Fruit fly (Drosophila melanogaster) whole organism, embryonic: ENCODE measurements around the gene Tengl3.

ENCODE experiments used
- Atf6 ChIP-seq: fragments of 200-800 bp; sonication (Bioruptor generic); IDR thresholded peaks from 2 replicates; pipeline ENCODE4 v1.3.6; 2022; ENCODE audit warnings: missing biosample characterization, missing genetic modification characterization
- Awh ChIP-seq: fragments of 200-800 bp; sonication (Bioruptor generic); IDR thresholded peaks from 2 replicates; pipeline ENCODE4, ENCODE4 v1.3.6; 2022; ENCODE audit warnings: missing biosample characterization, missing genetic modification characterization
- BEAF-32 ChIP-seq: fragments of 200-800 bp; sonication (Bioruptor generic); optimal IDR thresholded peaks from 3 replicates; lab custom pipeline; 2017; ENCODE audit warnings: missing biosample characterization, missing genetic modification characterization, mild to moderate bottlenecking, moderate library complexity, missing genetic modification reagents
- Bteb2 ChIP-seq: fragments of 200-800 bp; sonication (Bioruptor generic); optimal IDR thresholded peaks from 2 replicates; lab custom pipeline; 2016; ENCODE audit warnings: missing biosample characterization, missing genetic modification characterization
- CG11560 ChIP-seq: fragments of 200-800 bp; sonication (Bioruptor generic); IDR thresholded peaks from 3 replicates; pipeline ENCODE4 v1.3.6; 2022; ENCODE audit warnings: missing biosample characterization, missing genetic modification characterization
- CG1233 ChIP-seq: fragments of 200-800 bp; sonication (Bioruptor generic); optimal IDR thresholded peaks from 4 replicates; lab custom pipeline; 2018; ENCODE audit warnings: missing biosample characterization, mild to moderate bottlenecking, missing genetic modification characterization
- CG13287 ChIP-seq: fragments of 200-800 bp; sonication (Bioruptor generic); IDR thresholded peaks from 2 replicates; pipeline ENCODE4 v1.3.6; 2022; ENCODE audit warnings: missing biosample characterization, missing genetic modification characterization; ENCODE audit not compliant: partially characterized antibody
- CG13775 ChIP-seq: fragments of 200-800 bp; sonication (Bioruptor generic); optimal IDR thresholded peaks from 3 replicates; lab custom pipeline; 2017; ENCODE audit warnings: missing biosample characterization, mild to moderate bottlenecking, missing genetic modification characterization
- CG14050 ChIP-seq: fragments of 200-800 bp; sonication (Bioruptor generic); IDR thresholded peaks from 3 replicates; pipeline ENCODE4 v1.3.6; 2022; ENCODE audit warnings: missing biosample characterization, missing genetic modification characterization
- CG14441 ChIP-seq: fragments of 200-800 bp; sonication (Bioruptor generic); IDR thresholded peaks from 2 replicates; pipeline ENCODE4 v1.3.6; 2022; ENCODE audit warnings: missing biosample characterization, missing genetic modification characterization
- CG17359 ChIP-seq: fragments of 200-800 bp; sonication (Bioruptor generic); optimal IDR thresholded peaks from 3 replicates; lab custom pipeline; 2018; ENCODE audit warnings: missing biosample characterization, mild to moderate bottlenecking, missing genetic modification characterization, moderate library complexity
- CG2129 ChIP-seq: fragments of 200-800 bp; sonication (Bioruptor generic); IDR thresholded peaks from 2 replicates; pipeline ENCODE4 v1.3.6; 2022; ENCODE audit warnings: missing biosample characterization, missing genetic modification characterization; ENCODE audit not compliant: partially characterized antibody
- CG4328 ChIP-seq: fragments of 200-800 bp; sonication (Bioruptor generic); optimal IDR thresholded peaks from 3 replicates; lab custom pipeline; 2017; ENCODE audit warnings: missing biosample characterization, missing genetic modification reagents, missing genetic modification characterization
- CG4820 ChIP-seq: fragments of 200-800 bp; sonication (Bioruptor generic); optimal IDR thresholded peaks from 3 replicates; lab custom pipeline; 2016; ENCODE audit warnings: missing biosample characterization, missing genetic modification characterization
- Dek ChIP-seq: fragments of 200-800 bp; sonication (Bioruptor generic); optimal IDR thresholded peaks from 3 replicates; lab custom pipeline; 2019; ENCODE audit warnings: missing biosample characterization, mild to moderate bottlenecking, missing genetic modification characterization, moderate library complexity
- Dp ChIP-seq: fragments of 200-800 bp; sonication (Bioruptor generic); optimal IDR thresholded peaks from 2 replicates; lab custom pipeline; 2018; ENCODE audit warnings: missing biosample characterization, mild to moderate bottlenecking, missing genetic modification characterization, moderate library complexity
- Nf-YB ChIP-seq: fragments of 200-800 bp; sonication (Bioruptor generic); optimal IDR thresholded peaks from 3 replicates; lab custom pipeline; 2019; ENCODE audit warnings: missing biosample characterization, mild to moderate bottlenecking, missing genetic modification characterization, moderate library complexity
- PHDP ChIP-seq: fragments of 200-800 bp; sonication (Bioruptor generic); optimal IDR thresholded peaks from 3 replicates; lab custom pipeline; 2018; ENCODE audit warnings: missing biosample characterization, mild to moderate bottlenecking, missing genetic modification characterization, moderate library complexity
- Scr ChIP-seq: fragments of 200-800 bp; sonication (Bioruptor generic); IDR thresholded peaks from 2 replicates; pipeline ENCODE4 v1.3.6; 2022; ENCODE audit warnings: missing biosample characterization, missing genetic modification characterization; ENCODE audit not compliant: partially characterized antibody
- Sry-β ChIP-seq: fragments of 200-800 bp; sonication (Bioruptor generic); optimal IDR thresholded peaks from 2 replicates; lab custom pipeline; 2018; ENCODE audit warnings: missing biosample characterization, mild to moderate bottlenecking, missing genetic modification characterization, moderate library complexity
- Ssrp ChIP-seq: fragments of 200-800 bp; sonication (Bioruptor generic); optimal IDR thresholded peaks from 2 replicates; lab custom pipeline; 2018; ENCODE audit warnings: missing biosample characterization, mild to moderate bottlenecking, missing genetic modification characterization, moderate library complexity
- Usf ChIP-seq: fragments of 200-800 bp; sonication (Bioruptor generic); optimal IDR thresholded peaks from 2 replicates; lab custom pipeline; 2017; ENCODE audit warnings: missing genotype, missing biosample characterization, missing genetic modification characterization
- amos ChIP-seq: fragments of 200-800 bp; sonication (Bioruptor generic); IDR thresholded peaks from 2 replicates; pipeline ENCODE4 v1.3.6; 2022; ENCODE audit warnings: missing biosample characterization, missing genetic modification characterization; ENCODE audit not compliant: partially characterized antibody
- bigmax ChIP-seq: fragments of 200-800 bp; sonication (Bioruptor generic); optimal IDR thresholded peaks from 2 replicates; lab custom pipeline; 2018; ENCODE audit warnings: missing biosample characterization, mild to moderate bottlenecking, missing genetic modification characterization
- corto ChIP-seq: fragments of 200-800 bp; sonication (Bioruptor generic); optimal IDR thresholded peaks from 2 replicates; lab custom pipeline; 2016; ENCODE audit warnings: missing biosample characterization, mild to moderate bottlenecking, missing genetic modification characterization, moderate library complexity
- dimm ChIP-seq: fragments of 200-800 bp; sonication (Bioruptor generic); IDR thresholded peaks from 2 replicates; pipeline ENCODE4 v1.3.6; 2022; ENCODE audit warnings: missing biosample characterization, missing genetic modification characterization
- fd102C ChIP-seq: fragments of 200-800 bp; sonication (Bioruptor generic); optimal IDR thresholded peaks from 2 replicates; lab custom pipeline; 2018; ENCODE audit warnings: missing biosample characterization, mild to moderate bottlenecking, missing genetic modification characterization, moderate library complexity
- gro ChIP-seq: fragments of 200-800 bp; sonication (Bioruptor generic); optimal IDR thresholded peaks from 2 replicates; lab custom pipeline; 2016; ENCODE audit warnings: missing biosample characterization, missing genetic modification characterization
- gsb ChIP-seq: fragments of 200-800 bp; sonication (Bioruptor generic); IDR thresholded peaks from 2 replicates; pipeline ENCODE4 v1.3.6; 2022; ENCODE audit warnings: missing biosample characterization, missing genetic modification characterization
- hth ChIP-seq: fragments of >200 bp; optimal IDR thresholded peaks from 2 replicates; lab custom pipeline; 2017; ENCODE audit warnings: inconsistent platforms
- inv ChIP-seq: fragments of 200-800 bp; sonication (Bioruptor generic); IDR thresholded peaks from 2 replicates; pipeline ENCODE4 v1.3.6; 2022; ENCODE audit warnings: missing biosample characterization, missing genetic modification characterization; ENCODE audit not compliant: partially characterized antibody
- jumu ChIP-seq: fragments of 200-800 bp; sonication (Bioruptor generic); optimal IDR thresholded peaks from 3 replicates; lab custom pipeline; 2016; ENCODE audit warnings: missing biosample characterization, missing genetic modification characterization
- kah ChIP-seq: fragments of 200-800 bp; sonication (Bioruptor generic); optimal IDR thresholded peaks from 2 replicates; lab custom pipeline; 2018; ENCODE audit warnings: missing biosample characterization, mild to moderate bottlenecking, missing genetic modification characterization
- nerfin-2 ChIP-seq: fragments of 200-800 bp; sonication (Bioruptor generic); IDR thresholded peaks from 2 replicates; pipeline ENCODE4 v1.3.6; 2022; ENCODE audit warnings: missing biosample characterization, missing genetic modification characterization; ENCODE audit not compliant: partially characterized antibody
- pum ChIP-seq: fragments of 200-800 bp; sonication (Bioruptor generic); optimal IDR thresholded peaks from 2 replicates; lab custom pipeline; 2016; ENCODE audit warnings: missing biosample characterization, missing genetic modification characterization
- run ChIP-seq: fragments of 200-800 bp; sonication (Bioruptor generic); optimal IDR thresholded peaks from 3 replicates; lab custom pipeline; 2018; ENCODE audit warnings: missing biosample characterization, mild to moderate bottlenecking, missing genetic modification characterization
- shn ChIP-seq: fragments of 200-800 bp; sonication (Bioruptor generic); optimal IDR thresholded peaks from 3 replicates; lab custom pipeline; 2016; ENCODE audit warnings: missing biosample characterization, missing genetic modification characterization
- tna ChIP-seq: fragments of 200-800 bp; sonication (Bioruptor generic); IDR thresholded peaks from 2 replicates; pipeline ENCODE4 v1.3.6; 2022; ENCODE audit warnings: missing biosample characterization, missing genetic modification characterization; ENCODE audit not compliant: partially characterized antibody
- trem ChIP-seq: fragments of 200-800 bp; optimal IDR thresholded peaks from 3 replicates; lab custom pipeline; 2019; ENCODE audit warnings: missing biosample characterization, mild to moderate bottlenecking, missing genetic modification characterization, moderate library complexity
- ttk ChIP-seq: fragments of 200-800 bp; sonication (Bioruptor generic); IDR thresholded peaks from 2 replicates; pipeline ENCODE4 v2.1.2; 2022; ENCODE audit warnings: missing biosample characterization, missing genetic modification characterization
- yki ChIP-seq: fragments of >200 bp; optimal IDR thresholded peaks from 3 replicates; lab custom pipeline; 2018
- zf30C ChIP-seq: fragments of 200-800 bp; sonication (Bioruptor generic); optimal IDR thresholded peaks from 3 replicates; lab custom pipeline; 2018; ENCODE audit warnings: missing biosample characterization, mild to moderate bottlenecking, missing genetic modification characterization
- zfh1 ChIP-seq: fragments of 200-800 bp; sonication (Bioruptor generic); IDR thresholded peaks from 3 replicates; pipeline ENCODE4 v1.3.6; 2022; ENCODE audit warnings: missing biosample characterization, missing genetic modification characterization

The Tengl3 gene

dm6 chr2L:2202853-2203717 is 35.0 kb downstream of the Tengl3 start (continued):
- no peak for TF ChIP-seq gro (GFP tag; lab: Kevin White, UChicago)
- no peak for TF ChIP-seq CG13775 (GFP tag; lab: Kevin White, UChicago)
- no peak for TF ChIP-seq zf30C (GFP tag; lab: Kevin White, UChicago)
- no peak for TF ChIP-seq CG14050 (GFP tag; lab: Robert Waterston, UW)
- peak; percentile 66 for TF ChIP-seq CG13287
- 0 out of 2 replicates have a peak, but pooled peaks have one; percentile 15 for TF ChIP-seq CG14441
- TF ChIP-seq CG17359, result no peak
- no peak for TF ChIP-seq gsb (GFP tag; lab: Robert Waterston, UW)
- no peak for TF ChIP-seq PHDP (tag; lab: Kevin White, UChicago)
- no peak for TF ChIP-seq BEAF-32
- no peak for TF ChIP-seq CG2129 (GFP tag; lab: Robert Waterston, UW)
- peak; percentile 13 for TF ChIP-seq run (tag; lab: Kevin White, UChicago)
- TF ChIP-seq bigmax (GFP tag; lab: Kevin White, UChicago), result no peak
- 0 out of 2 replicates have a peak, but pooled peaks have one; percentile 8 for TF ChIP-seq Awh
- no peak for TF ChIP-seq trem (tag; lab: Kevin White, UChicago)
- no peak for TF ChIP-seq zfh1 (GFP tag; lab: Robert Waterston, UW)
- TF ChIP-seq Dp, result no peak
- no peak for TF ChIP-seq fd102C (GFP tag; lab: Kevin White, UChicago)
- TF ChIP-seq nerfin-2, result 0 out of 2 replicates have a peak, but pooled peaks have one; percentile 40
- no peak for TF ChIP-seq CG4820 (GFP tag; lab: Kevin White, UChicago)
- TF ChIP-seq tna, result peak; percentile 53; the same call in 1 of the 2 replicates
- no peak for TF ChIP-seq kah (GFP tag; lab: Kevin White, UChicago)
- no peak for TF ChIP-seq CG11560
- 0 out of 2 replicates have a peak, but pooled peaks have one; percentile 13 for TF ChIP-seq Scr (GFP tag; lab: Robert Waterston, UW)
- TF ChIP-seq corto (GFP tag; lab: Kevin White, UChicago), result peak; percentile 14
- TF ChIP-seq CG4328 (GFP tag; lab: Kevin White, UChicago), result no peak
- no peak for TF ChIP-seq dimm (GFP tag; lab: Robert Waterston, UW)
- peak; percentile 26 for TF ChIP-seq Nf-YB (GFP tag; lab: Kevin White, UChicago)
- TF ChIP-seq Bteb2 (GFP tag; lab: Kevin White, UChicago), result no peak
- TF ChIP-seq Sry-β (GFP tag; lab: Kevin White, UChicago), result no peak
- TF ChIP-seq pum (GFP tag; lab: Kevin White, UChicago), result no peak
- no peak for TF ChIP-seq Usf
- TF ChIP-seq hth, result no peak
- no peak for TF ChIP-seq inv (GFP tag; lab: Robert Waterston, UW)
- 0 out of 2 replicates have a peak, but pooled peaks have one; percentile 35 for TF ChIP-seq ttk (GFP tag; lab: Robert Waterston, UW)
- 0 out of 2 replicates have a peak, but pooled peaks have one; percentile 17 for TF ChIP-seq Atf6
- no peak for TF ChIP-seq jumu
- no peak for TF ChIP-seq Dek (tag; lab: Kevin White, UChicago)
- TF ChIP-seq yki (lab: Kevin White, UChicago), result no peak
- TF ChIP-seq amos (GFP tag; lab: Robert Waterston, UW), result peak; percentile 12; the same call in 1 of the 2 replicates
- TF ChIP-seq CG1233 (GFP tag; lab: Kevin White, UChicago), result no peak
- no peak for TF ChIP-seq shn
- TF ChIP-seq Ssrp (tag; lab: Kevin White, UChicago), result no peak
- TF ChIP-seq, all 482 proteins: peak for 117
